Fruit fly (Drosophila melanogaster) whole organism, embryonic: ENCODE results near the gene Tbc1d22.

Experiments used
- CG10267 ChIP-seq: fragments of 200-800 bp; sonication (Bioruptor generic); optimal IDR thresholded peaks from 2 replicates; lab custom pipeline; 2018; ENCODE audit warnings: missing biosample characterization, mild to moderate bottlenecking, missing genetic modification characterization, moderate library complexity
- CG10366 ChIP-seq: fragments of 200-800 bp; sonication (Bioruptor generic); IDR thresholded peaks from 2 replicates; pipeline ENCODE4 v1.3.6; 2022; ENCODE audit warnings: missing biosample characterization, missing genetic modification characterization
- CG17829 ChIP-seq: fragments of 200-800 bp; optimal IDR thresholded peaks from 2 replicates; lab custom pipeline; 2019; ENCODE audit warnings: missing biosample characterization, mild to moderate bottlenecking, missing genetic modification characterization, moderate library complexity
- CG2889 ChIP-seq: fragments of 200-800 bp; sonication (Bioruptor generic); IDR thresholded peaks from 3 replicates; pipeline ENCODE4 v1.3.6; 2022; ENCODE audit warnings: missing biosample characterization, missing genetic modification characterization
- CG6854 ChIP-seq: fragments of 200-800 bp; sonication (Bioruptor generic); optimal IDR thresholded peaks from 3 replicates; lab custom pipeline; 2017; ENCODE audit warnings: missing biosample characterization, mild to moderate bottlenecking, missing genetic modification characterization
- CHES-1-like ChIP-seq: fragments of 200-800 bp; sonication (Bioruptor generic); optimal IDR thresholded peaks from 2 replicates; lab custom pipeline; 2016; ENCODE audit warnings: missing biosample characterization, missing genetic modification characterization
- Fer2 ChIP-seq: fragments of 200-800 bp; sonication (Bioruptor generic); optimal IDR thresholded peaks from 2 replicates; lab custom pipeline; 2018; ENCODE audit warnings: missing biosample characterization, mild to moderate bottlenecking, missing genetic modification characterization, moderate library complexity
- Gug ChIP-seq: fragments of 200-800 bp; sonication (Bioruptor generic); IDR thresholded peaks from 4 replicates; pipeline ENCODE4 v1.3.6; 2022; ENCODE audit warnings: missing biosample characterization, missing genetic modification characterization
- Hmr ChIP-seq: fragments of 200-800 bp; sonication (Bioruptor generic); optimal IDR thresholded peaks from 3 replicates; lab custom pipeline; 2017; ENCODE audit warnings: mild to moderate bottlenecking, missing biosample characterization, missing genetic modification reagents, missing genetic modification characterization
- bsh ChIP-seq, 2 experiments: fragments of 200-800 bp; sonication (Bioruptor generic); optimal IDR thresholded peaks; 2 replicates each; lab custom pipeline; 2017 to 2018; ENCODE audit warnings: mild to moderate bottlenecking in 2 of 2, missing biosample characterization in 2 of 2, missing genetic modification characterization in 2 of 2, moderate library complexity in 1 of 2
- danr ChIP-seq: fragments of 200-800 bp; sonication (Bioruptor generic); IDR thresholded peaks from 2 replicates; pipeline ENCODE4 v1.3.6; 2022; ENCODE audit warnings: missing biosample characterization, missing genetic modification characterization
- ind ChIP-seq: fragments of 200-800 bp; sonication (Bioruptor generic); optimal IDR thresholded peaks from 3 replicates; lab custom pipeline; 2016; ENCODE audit warnings: missing biosample characterization, missing genetic modification characterization
- psq ChIP-seq: fragments of 200-800 bp; sonication (Bioruptor generic); optimal IDR thresholded peaks from 2 replicates; lab custom pipeline; 2017; ENCODE audit warnings: missing biosample characterization, missing genetic modification characterization
- tll ChIP-seq, 2 experiments: fragments of 200-800 bp in 1 of 2; fragments of >200 bp in 1 of 2; sonication (Bioruptor generic) in 1 of 2; optimal IDR thresholded peaks; 2 replicates each; lab custom pipeline; 2017 to 2019; ENCODE audit warnings: missing biosample characterization in 2 of 2, missing genetic modification characterization in 2 of 2, mild to moderate bottlenecking in 1 of 2, moderate library complexity in 1 of 2

DNA sequence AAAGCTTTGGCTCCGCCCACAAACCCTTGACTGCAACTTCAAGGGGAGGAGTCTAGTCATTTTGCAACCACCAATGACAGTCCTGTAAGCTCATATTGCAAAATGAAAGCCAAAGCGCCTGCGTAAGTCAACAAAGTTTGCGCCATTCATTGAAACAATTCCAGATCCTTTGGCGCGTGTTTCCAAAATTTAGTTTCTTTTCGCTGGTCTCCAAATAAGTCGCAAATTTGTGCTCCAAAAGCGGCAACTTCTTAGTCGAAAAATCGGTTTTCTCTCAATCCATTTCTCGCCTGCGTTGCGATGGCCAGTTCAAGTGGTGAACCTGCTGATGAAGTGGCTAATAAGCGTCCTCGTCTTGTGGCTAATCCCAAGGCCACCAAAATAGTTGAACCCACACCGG is 28.3 kb upstream of the Tbc1d22 start, which contains the start of gene dmrt93B:
- TF ChIP-seq Gug (GFP tag; lab: Robert Waterston, UW) (no peak), CG10366 (GFP tag; lab: Robert Waterston, UW) (no peak), psq (GFP tag; lab: Kevin White, UChicago) (no peak), danr (GFP tag; lab: Robert Waterston, UW) (no peak), CHES-1-like (GFP tag; lab: Kevin White, UChicago) (no peak), CG10267 (no peak), ind (GFP tag; lab: Kevin White, UChicago) (no peak), Hmr (GFP tag; lab: Kevin White, UChicago) (no peak), bsh (GFP tag; optimal IDR thresholded peaks at IDR 0.05; lab: Kevin White, UChicago) (no peak), tll (GFP tag; optimal IDR thresholded peaks at IDR 0.05; lab: Kevin White, UChicago) (no peak), Fer2 (tag; lab: Kevin White, UChicago) (no peak), CG2889 (GFP tag; lab: Robert Waterston, UW) (no peak), CG6854 (GFP tag; lab: Kevin White, UChicago) (no peak), CG17829 (tag; lab: Kevin White, UChicago) (no peak)
